Fruit fly (Drosophila melanogaster): ENCODE results near the gene GXIVsPLA2.
A peak's percentile ranks its signal among the peaks of the same experiment; 100 is the strongest.

GXIVsPLA2 gene

DNA sequence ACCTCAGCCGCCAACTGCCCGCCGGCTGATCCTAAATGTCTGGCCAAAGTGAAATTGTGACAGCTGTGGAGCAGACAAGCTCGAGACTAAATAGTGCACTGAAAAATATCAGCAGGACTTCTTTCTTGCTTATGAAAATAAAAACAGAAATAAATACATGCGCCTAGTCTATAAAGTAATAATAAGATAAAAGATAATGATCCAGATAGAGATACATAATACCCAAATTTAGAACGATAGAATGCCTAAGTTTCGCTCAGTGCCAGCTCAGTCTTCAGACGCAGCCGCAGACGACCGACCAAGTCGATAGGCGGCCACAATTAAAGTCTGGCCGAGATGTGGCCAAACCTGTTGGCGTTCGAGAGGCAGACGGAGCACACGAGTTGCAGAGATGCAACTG, 14.1 kb upstream of the GXIVsPLA2 start (continued):
- TF ChIP-seq Met (GFP tag; optimal IDR thresholded peaks at IDR 0.05) (peak; percentile 94), OdsH (GFP tag; optimal IDR thresholded peaks at IDR 0.05) (peak; percentile 95), CG11762 (GFP tag; optimal IDR thresholded peaks at IDR 0.05; ENCODE audit: insufficient read depth) (peak; percentile 86), achi (GFP tag; optimal IDR thresholded peaks at IDR 0.05) (peak; percentile 95), CG6792 (GFP tag; optimal IDR thresholded peaks at IDR 0.05) (peak; percentile 92), Sox102F (GFP tag; optimal IDR thresholded peaks at IDR 0.05) (peak; percentile 91), eg (GFP tag; IDR thresholded peaks at IDR 0.05) (peak; percentile 97), CG3032 (tag; optimal IDR thresholded peaks at IDR 0.05) (peak; percentile 87), topi (GFP tag; optimal IDR thresholded peaks at IDR 0.05) (peak; percentile 92), Eip93F (GFP tag; optimal IDR thresholded peaks at IDR 0.05) (peak; percentile 57), CG31627 (GFP tag; optimal IDR thresholded peaks at IDR 0.05) (peak; percentile 90), Hr38 (GFP tag; optimal IDR thresholded peaks at IDR 0.05) (peak; percentile 31), CG4318 (GFP tag; optimal IDR thresholded peaks at IDR 0.05) (peak; percentile 94), CG8119 (GFP tag; IDR thresholded peaks at IDR 0.05) (peak; percentile 96), Sox15 (GFP tag; optimal IDR thresholded peaks at IDR 0.05) (peak; percentile 88), CG1621 (tag; optimal IDR thresholded peaks at IDR 0.05) (peak; percentile 74), fkh (GFP tag; optimal IDR thresholded peaks at IDR 0.05) (no peak), ss (GFP tag; optimal IDR thresholded peaks at IDR 0.05) (peak in 1 of 2 experiments; percentile 82), CG32006 (GFP tag; optimal IDR thresholded peaks at IDR 0.05) (peak; percentile 97)

dm6 chr3L:15952287-15952686, 2.6 kb upstream of the GXIVsPLA2 start:
- TF ChIP-seq CG6163 (GFP tag; IDR thresholded peaks at IDR 0.05) (0 out of 3 replicates have a peak, but pooled peaks have one; percentile 5), CG10631 (GFP tag; optimal IDR thresholded peaks at IDR 0.05) (no peak), svp (GFP tag) (no peak)

DNA sequence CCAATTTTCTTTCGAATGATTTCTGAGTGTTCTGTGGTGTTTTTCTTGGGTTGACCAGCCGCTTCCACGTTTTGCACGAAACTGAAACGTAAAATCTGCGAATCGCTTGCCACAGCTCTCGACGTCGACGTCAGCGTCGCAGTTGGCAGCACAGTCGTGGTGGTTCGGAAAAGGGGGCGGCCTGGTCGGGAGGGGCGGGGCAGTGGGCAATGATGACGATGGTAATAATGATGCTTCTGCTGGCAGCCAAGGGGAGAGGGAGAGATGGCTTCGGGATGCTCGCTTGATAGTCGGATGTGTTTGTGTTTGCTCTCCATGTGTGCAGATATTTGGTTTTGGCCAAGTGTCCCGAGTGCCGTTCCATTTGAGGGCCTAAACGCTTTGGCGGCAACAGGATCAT, 2.0 kb upstream of the GXIVsPLA2 start:
- TF ChIP-seq CG6276 (GFP tag; optimal IDR thresholded peaks at IDR 0.05) (peak; percentile 3), OdsH (GFP tag; optimal IDR thresholded peaks at IDR 0.05) (no peak), CG10669 (GFP tag; optimal IDR thresholded peaks at IDR 0.05) (no peak), CG11294 (GFP tag; IDR thresholded peaks at IDR 0.05) (peak; percentile 15; the same call in 1 of the 2 replicates), CG3919 (GFP tag; optimal IDR thresholded peaks at IDR 0.05) (peak; percentile 49), CG9139 (GFP tag; optimal IDR thresholded peaks at IDR 0.05) (no peak), Gug (GFP tag; IDR thresholded peaks at IDR 0.05) (no peak), CG6854 (GFP tag; optimal IDR thresholded peaks at IDR 0.05) (no peak), Sox15 (GFP tag; optimal IDR thresholded peaks at IDR 0.05) (no peak), CG31627 (GFP tag; optimal IDR thresholded peaks at IDR 0.05) (no peak), spab (GFP tag; optimal IDR thresholded peaks at IDR 0.05) (no peak), CG15336 (GFP tag; IDR thresholded peaks at IDR 0.05) (peak; percentile 31; the same call in 1 of the 2 replicates), ss (GFP tag; optimal IDR thresholded peaks at IDR 0.05) (peak in 1 of 2 experiments; percentile 25), CG34406 (GFP tag; optimal IDR thresholded peaks at IDR 0.05) (no peak), CG6808 (GFP tag; optimal IDR thresholded peaks at IDR 0.05) (no peak), net (GFP tag; optimal IDR thresholded peaks at IDR 0.05) (peak; percentile 6), Ets21C (GFP tag; optimal IDR thresholded peaks at IDR 0.05) (no peak), Blimp-1 (GFP tag; optimal IDR thresholded peaks at IDR 0.05) (no peak), eg (GFP tag; IDR thresholded peaks at IDR 0.05) (peak; percentile 46; the same call in 1 of the 3 replicates), Sox102F (GFP tag; optimal IDR thresholded peaks at IDR 0.05) (no peak), Smox (GFP tag; optimal IDR thresholded peaks at IDR 0.05) (no peak), fd59A (GFP tag; optimal IDR thresholded peaks at IDR 0.05) (no peak), Hr39 (GFP tag; optimal IDR thresholded peaks at IDR 0.05) (no peak), esn (GFP tag; optimal IDR thresholded peaks at IDR 0.05) (no peak), CG6163 (GFP tag; IDR thresholded peaks at IDR 0.05) (peak; percentile 26; the same call in 1 of the 3 replicates), CG8319 (GFP tag; optimal IDR thresholded peaks at IDR 0.05) (no peak), CG10631 (GFP tag; optimal IDR thresholded peaks at IDR 0.05) (no peak), vri (GFP tag; optimal IDR thresholded peaks at IDR 0.05) (no peak), CG8632 (GFP tag; optimal IDR thresholded peaks at IDR 0.05) (no peak), CG32006 (GFP tag; optimal IDR thresholded peaks at IDR 0.05) (no peak), CG4318 (GFP tag; optimal IDR thresholded peaks at IDR 0.05) (no peak), CG16779 (tag; optimal IDR thresholded peaks at IDR 0.05) (no peak), CG7368 (GFP tag; optimal IDR thresholded peaks at IDR 0.05) (no peak), dsx (GFP tag; optimal IDR thresholded peaks at IDR 0.05; ENCODE audit: poor library complexity, severe bottlenecking) (peak; percentile 33), Eip93F (GFP tag; optimal IDR thresholded peaks at IDR 0.05) (no peak), dac (GFP tag; optimal IDR thresholded peaks at IDR 0.05) (no peak)

Data from whole organism, prepupa.